Worm (Caenorhabditis elegans): Measurements from ENCODE around the gene ltah-1.1.

- TF ChIP-seq ama-1 (optimal IDR thresholded peaks at IDR 0.05) (no peak), tbx-11 (GFP tag; IDR thresholded peaks at IDR 0.05) (no peak), ceh-36 (tag; optimal IDR thresholded peaks at IDR 0.05) (no peak), hmbx-1 (tag; optimal IDR thresholded peaks at IDR 0.05) (no peak), B0310.2 (tag; optimal IDR thresholded peaks at IDR 0.05) (no peak), ceh-13 (GFP tag; optimal IDR thresholded peaks at IDR 0.05) (no peak), flt-1 (GFP tag; IDR thresholded peaks at IDR 0.05) (no peak)
Measured at ce11 chrIV:12282157-12282789, 2.9 kb downstream of the ltah-1.1 start, which contains the start of the genes C42C1.12 and C42C1.19.

All from whole organism, early embryonic.